Worm (Caenorhabditis elegans) whole organism, L1 larva: Measurements from ENCODE around the gene K07F5.12.

Experiments used
- alr-1 ChIP-seq: fragments of 200-800 bp; sonication (Bioruptor generic); optimal IDR thresholded peaks from 2 replicates; lab custom pipeline; 2018; ENCODE audit warnings: borderline replicate concordance, mild to moderate bottlenecking, missing genetic modification characterization, missing compliant biosample characterization
- blmp-1 ChIP-seq: fragments of 150-350 bp; optimal IDR thresholded peaks from 2 replicates; lab custom pipeline; 2014; ENCODE audit warnings: missing biosample characterization, missing genetic modification characterization
- ceh-8 ChIP-seq: fragments of 200-800 bp; sonication (Bioruptor generic); optimal IDR thresholded peaks from 2 replicates; lab custom pipeline; 2018; ENCODE audit warnings: mild to moderate bottlenecking, missing genetic modification characterization, moderate library complexity, missing compliant biosample characterization
- ceh-82 ChIP-seq, 3 experiments: fragments of 150-350 bp in 1 of 3; sonication (generic microtip) in 2 of 3; optimal IDR thresholded peaks; 2 replicates each; lab custom pipeline; 2014 to 2017; ENCODE audit warnings: missing biosample characterization in 3 of 3, missing genetic modification characterization in 3 of 3
- ceh-88 ChIP-seq: fragments of 200-800 bp; sonication (Bioruptor generic); IDR thresholded peaks from 2 replicates; pipeline ENCODE4 v1.3.6; 2022; ENCODE audit warnings: missing genetic modification characterization, missing compliant biosample characterization
- ceh-90 ChIP-seq: sonication (generic microtip); optimal IDR thresholded peaks from 2 replicates; lab custom pipeline; 2016; ENCODE audit warnings: missing genetic modification characterization, missing compliant biosample characterization
- ces-1 ChIP-seq: fragments of 150-350 bp; optimal IDR thresholded peaks from 2 replicates; lab custom pipeline; 2014; ENCODE audit warnings: missing biosample characterization, missing genetic modification reagents, missing genetic modification characterization
- dsc-1 ChIP-seq: sonication (generic microtip); optimal IDR thresholded peaks from 2 replicates; lab custom pipeline; 2016; ENCODE audit warnings: mild to moderate bottlenecking, missing genetic modification characterization, missing compliant biosample characterization
- egl-13 ChIP-seq: sonication (generic microtip); optimal IDR thresholded peaks from 2 replicates; lab custom pipeline; 2016; ENCODE audit warnings: missing genotype, missing genetic modification reagents, missing genetic modification characterization, missing compliant biosample characterization
- egl-27 ChIP-seq, 2 experiments: fragments of 150-350 bp in 1 of 2; sonication (generic microtip); optimal IDR thresholded peaks; 3 replicates each; lab custom pipeline; 2017 to 2018; ENCODE audit warnings: missing biosample characterization in 2 of 2, missing genetic modification characterization in 2 of 2, missing genetic modification reagents in 2 of 2
- ets-5 ChIP-seq: fragments of 200-800 bp; sonication (Bioruptor generic); IDR thresholded peaks from 2 replicates; pipeline ENCODE4 v1.3.6; 2022; ENCODE audit warnings: missing genetic modification characterization, missing compliant biosample characterization
- fkh-10 ChIP-seq: sonication (generic microtip); optimal IDR thresholded peaks from 2 replicates; lab custom pipeline; 2017; ENCODE audit warnings: missing biosample characterization, missing genetic modification reagents, missing genetic modification characterization
- fkh-4 ChIP-seq: sonication (generic microtip); optimal IDR thresholded peaks from 2 replicates; lab custom pipeline; 2016; ENCODE audit warnings: missing compliant biosample characterization, missing genetic modification characterization, borderline replicate concordance
- fos-1 ChIP-seq: fragments of 150-350 bp; optimal IDR thresholded peaks from 2 replicates; lab custom pipeline; 2014; ENCODE audit warnings: missing biosample characterization, missing genetic modification characterization
- hlh-17 ChIP-seq: fragments of 200-800 bp; sonication (Bioruptor generic); optimal IDR thresholded peaks from 2 replicates; lab custom pipeline; 2018; ENCODE audit warnings: missing genetic modification characterization, mild to moderate bottlenecking, missing compliant biosample characterization, moderate library complexity, borderline replicate concordance
- hlh-4 ChIP-seq: sonication (generic microtip); optimal IDR thresholded peaks from 2 replicates; lab custom pipeline; 2016; ENCODE audit warnings: mild to moderate bottlenecking, missing genetic modification characterization, missing compliant biosample characterization
- hpl-2 ChIP-seq: fragments of 150-350 bp; optimal IDR thresholded peaks from 2 replicates; lab custom pipeline; 2014; ENCODE audit warnings: missing biosample characterization, missing genetic modification reagents, missing genetic modification characterization
- isw-1 ChIP-seq: fragments of 200-800 bp; sonication (Bioruptor generic); IDR thresholded peaks from 2 replicates; pipeline ENCODE4 v1.3.6; 2022; ENCODE audit warnings: missing genetic modification characterization, missing compliant biosample characterization
- jun-1 ChIP-seq: fragments of 150-350 bp; optimal IDR thresholded peaks from 2 replicates; lab custom pipeline; 2014; ENCODE audit warnings: missing biosample characterization, missing genetic modification reagents, missing genetic modification characterization
- lsy-2 ChIP-seq, 2 experiments: fragments of 150-350 bp; optimal IDR thresholded peaks; 2 replicates each; lab custom pipeline; 2014; ENCODE audit warnings: missing biosample characterization in 2 of 2, missing genetic modification characterization in 2 of 2
- mep-1 ChIP-seq: fragments of 150-350 bp; optimal IDR thresholded peaks from 2 replicates; lab custom pipeline; 2014; ENCODE audit warnings: missing biosample characterization, missing genetic modification characterization
- nhr-20 ChIP-seq: sonication (generic microtip); optimal IDR thresholded peaks from 2 replicates; lab custom pipeline; 2016; ENCODE audit warnings: mild to moderate bottlenecking, missing genetic modification characterization, missing compliant biosample characterization
- nhr-47 ChIP-seq: sonication (generic microtip); optimal IDR thresholded peaks from 2 replicates; lab custom pipeline; 2016; ENCODE audit warnings: mild to moderate bottlenecking, missing genetic modification characterization, moderate library complexity, missing compliant biosample characterization
- nhr-71 ChIP-seq: sonication (generic microtip); optimal IDR thresholded peaks from 2 replicates; lab custom pipeline; 2016; ENCODE audit warnings: mild to moderate bottlenecking, missing genetic modification characterization, moderate library complexity, missing compliant biosample characterization
- nhr-76 ChIP-seq: sonication (generic microtip); optimal IDR thresholded peaks from 2 replicates; lab custom pipeline; 2017; ENCODE audit warnings: missing biosample characterization, missing genetic modification characterization
- nhr-85 ChIP-seq: sonication (generic microtip); peaks from one replicate; lab custom pipeline; 2016; ENCODE audit warnings: missing genetic modification characterization, inconsistent platforms, missing compliant biosample characterization
- nhr-90 ChIP-seq: sonication (generic microtip); optimal IDR thresholded peaks from 2 replicates; lab custom pipeline; 2016; ENCODE audit warnings: mild to moderate bottlenecking, missing genetic modification characterization, missing compliant biosample characterization; ENCODE audit not compliant: poor library complexity
- skn-1 ChIP-seq: fragments of 150-350 bp; optimal IDR thresholded peaks from 2 replicates; lab custom pipeline; 2014; ENCODE audit warnings: missing biosample characterization, missing genetic modification characterization
- snu-23 ChIP-seq: sonication (generic microtip); optimal IDR thresholded peaks from 2 replicates; lab custom pipeline; 2016; ENCODE audit warnings: missing genetic modification characterization, missing compliant biosample characterization
- sup-37 ChIP-seq: fragments of 200-800 bp; sonication (Bioruptor generic); optimal IDR thresholded peaks from 2 replicates; lab custom pipeline; 2018; ENCODE audit warnings: mild to moderate bottlenecking, missing genetic modification characterization, missing compliant biosample characterization
- tlp-1 ChIP-seq: fragments of 150-350 bp; optimal IDR thresholded peaks from 2 replicates; lab custom pipeline; 2014; ENCODE audit warnings: missing biosample characterization, missing genetic modification characterization
- unc-130 ChIP-seq: fragments of 150-350 bp; optimal IDR thresholded peaks from 2 replicates; lab custom pipeline; 2017; ENCODE audit warnings: missing biosample characterization, missing genetic modification characterization, inconsistent platforms
- unc-30 ChIP-seq: sonication (generic microtip); optimal IDR thresholded peaks from 2 replicates; lab custom pipeline; 2017; ENCODE audit warnings: missing biosample characterization, missing genetic modification characterization
- zip-4 ChIP-seq: fragments of 200-800 bp; sonication (Bioruptor generic); optimal IDR thresholded peaks from 2 replicates; lab custom pipeline; 2018; ENCODE audit warnings: mild to moderate bottlenecking, missing genetic modification characterization, moderate library complexity, missing compliant biosample characterization
- ztf-11 ChIP-seq, 2 experiments: sonication (generic microtip); optimal IDR thresholded peaks; 2 replicates each; lab custom pipeline; 2016 to 2017; ENCODE audit warnings: missing genetic modification characterization in 2 of 2, missing biosample characterization in 1 of 2, missing compliant biosample characterization in 1 of 2

Gene K07F5.12

ce11 chrIV:9849624-9850023 lies 6.2 kb upstream of the K07F5.12 start, which contains the start of gene K07F5.8:
K07F5.8 (minus strand) TSS chrIV:9849724.
- TF ChIP-seq skn-1 (tag; lab: Kevin White, UChicago) (no peak), ztf-11 (tag; optimal IDR thresholded peaks at IDR 0.05; lab: Kevin White, UChicago) (no peak), ceh-8 (no peak), fkh-4 (tag; lab: Kevin White, UChicago) (no peak), nhr-47 (tag; lab: Kevin White, UChicago) (no peak), nhr-90 (tag; lab: Kevin White, UChicago) (no peak), alr-1 (tag; lab: Kevin White, UChicago) (no peak), hpl-2 (GFP tag; lab: Kevin White, UChicago) (no peak), hlh-17 (GFP tag; lab: Kevin White, UChicago) (no peak), ceh-88 (GFP tag; lab: Robert Waterston, UW) (no peak), hlh-4 (tag; lab: Kevin White, UChicago) (no peak), egl-27 (tag; optimal IDR thresholded peaks at IDR 0.05; lab: Kevin White, UChicago) (no peak), zip-4 (no peak), ces-1 (GFP tag; lab: Kevin White, UChicago) (no peak)

DNA sequence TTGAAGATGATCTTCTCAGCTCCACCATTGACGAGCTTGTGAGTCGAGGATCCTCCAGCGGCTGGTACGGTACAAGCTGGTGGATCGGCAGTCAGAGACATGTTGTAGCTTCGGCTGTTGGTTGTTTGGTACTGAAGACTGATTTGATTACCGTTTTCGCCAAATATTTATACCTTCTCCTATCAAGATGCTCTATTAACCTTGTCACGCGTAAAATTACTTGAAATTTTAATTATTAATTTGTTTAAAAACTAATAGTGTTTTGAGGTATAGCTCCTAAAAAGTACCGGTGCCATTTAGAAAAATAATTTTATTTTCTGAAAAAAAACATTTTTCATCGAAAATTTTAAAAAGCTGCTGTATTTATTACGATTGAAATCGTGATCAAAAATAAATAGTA lies 4.9 kb upstream of the K07F5.12 start, which contains the start of gene ssp-10:
Gene ssp-10, minus strand, starts transcription at position 101 of the 400 bp plus-strand sequence.
- TF ChIP-seq dsc-1 (no peak), hlh-17 (GFP tag; lab: Kevin White, UChicago) (no peak), nhr-71 (tag; lab: Kevin White, UChicago) (no peak), nhr-76 (tag; lab: Kevin White, UChicago) (no peak), snu-23 (GFP tag; lab: Kevin White, UChicago) (no peak), isw-1 (GFP tag; lab: Robert Waterston, UW) (no peak), jun-1 (tag; lab: Kevin White, UChicago) (no peak), unc-130 (tag; lab: Kevin White, UChicago) (no peak), fos-1 (no peak), nhr-85 (no peak), ceh-82 (tag; optimal IDR thresholded peaks at IDR 0.05; lab: Kevin White, UChicago) (no peak), nhr-20 (tag; lab: Kevin White, UChicago) (no peak), sup-37 (GFP tag; lab: Kevin White, UChicago) (no peak), fkh-10 (GFP tag; lab: Kevin White, UChicago) (no peak), mep-1 (tag; lab: Kevin White, UChicago) (no peak)

ce11 chrIV:9852250-9852649 lies 3.6 kb upstream of the K07F5.12 start, which contains the start of gene ssq-1:
ssq-1 (plus strand) TSS chrIV:9852550.
- TF ChIP-seq hlh-4 (tag; lab: Kevin White, UChicago) (no peak), lsy-2 (tag; optimal IDR thresholded peaks at IDR 0.05; lab: Kevin White, UChicago) (no peak), ets-5 (no peak), blmp-1 (tag; lab: Kevin White, UChicago) (no peak), egl-13 (tag; lab: Kevin White, UChicago) (no peak), unc-30 (no peak), ceh-90 (tag; lab: Kevin White, UChicago) (no peak)

ce11 chrIV:9852818-9853466 lies 2.9 kb upstream of the K07F5.12 start:
- no peak for TF ChIP-seq tlp-1 (tag; lab: Kevin White, UChicago)
- no peak for TF ChIP-seq unc-30
- no peak for TF ChIP-seq ztf-11 (tag; optimal IDR thresholded peaks at IDR 0.05; lab: Kevin White, UChicago)
- TF ChIP-seq mep-1 (tag; lab: Kevin White, UChicago), result no peak
